Fruit fly (Drosophila melanogaster): ENCODE measurements around the gene CG43117.

DNA sequence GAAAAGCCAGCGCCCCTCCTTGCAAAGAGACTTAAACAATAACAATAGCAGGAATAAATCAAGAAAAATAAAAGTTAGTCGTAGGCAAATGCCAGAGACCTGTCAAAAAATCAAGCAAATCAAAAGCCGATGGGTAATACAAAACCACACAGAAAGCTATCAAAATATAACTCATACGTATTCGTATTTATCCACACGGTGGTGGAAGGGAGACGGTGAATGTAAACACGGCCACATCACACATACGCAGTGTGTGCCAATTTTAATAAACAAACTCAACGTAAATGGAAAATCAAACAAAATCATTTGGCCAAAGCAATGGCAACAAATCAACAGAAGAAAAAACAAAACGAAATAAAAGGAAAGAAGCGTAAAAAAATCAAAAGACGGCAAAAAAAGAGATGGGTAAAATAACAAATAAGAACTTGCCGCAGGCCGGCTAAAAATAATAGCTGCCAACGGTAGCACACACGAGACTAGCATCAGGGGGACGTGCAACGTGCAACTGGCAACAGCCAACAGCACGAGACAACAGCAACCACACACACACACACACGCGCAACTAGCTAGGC lies 11.9 kb upstream of the CG43117 start:
- TF ChIP-seq Smox (GFP tag; optimal IDR thresholded peaks at IDR 0.05) (no peak), acj6 (GFP tag; optimal IDR thresholded peaks at IDR 0.05) (no peak), fkh (GFP tag; optimal IDR thresholded peaks at IDR 0.05) (peak; percentile 17), ss (GFP tag; optimal IDR thresholded peaks at IDR 0.05) (no peak), CG8632 (GFP tag; optimal IDR thresholded peaks at IDR 0.05) (no peak), CG6163 (GFP tag; IDR thresholded peaks at IDR 0.05) (peak; percentile 51; the same call in 2 of the 3 replicates), CG7368 (GFP tag; optimal IDR thresholded peaks at IDR 0.05) (no peak)
